Worm (Caenorhabditis elegans) whole organism, L1 larva: ENCODE measurements around the gene R09H10.5.

Experiments used
- C04F5.9 ChIP-seq: sonication (generic microtip); optimal IDR thresholded peaks from 2 replicates; lab custom pipeline; 2016; ENCODE audit warnings: missing genetic modification characterization, missing compliant biosample characterization
- blmp-1 ChIP-seq: fragments of 150-350 bp; optimal IDR thresholded peaks from 2 replicates; lab custom pipeline; 2014; ENCODE audit warnings: missing biosample characterization, missing genetic modification characterization
- ceh-63 ChIP-seq: fragments of 200-800 bp; sonication (Bioruptor generic); optimal IDR thresholded peaks from 2 replicates; lab custom pipeline; 2018; ENCODE audit warnings: mild to moderate bottlenecking, missing genetic modification characterization, missing compliant biosample characterization
- ceh-8 ChIP-seq: fragments of 200-800 bp; sonication (Bioruptor generic); optimal IDR thresholded peaks from 2 replicates; lab custom pipeline; 2018; ENCODE audit warnings: mild to moderate bottlenecking, missing genetic modification characterization, moderate library complexity, missing compliant biosample characterization
- ceh-82 ChIP-seq, 3 experiments: fragments of 150-350 bp in 1 of 3; sonication (generic microtip) in 2 of 3; optimal IDR thresholded peaks; 2 replicates each; lab custom pipeline; 2014 to 2017; ENCODE audit warnings: missing biosample characterization in 3 of 3, missing genetic modification characterization in 3 of 3
- ceh-90 ChIP-seq: sonication (generic microtip); optimal IDR thresholded peaks from 2 replicates; lab custom pipeline; 2016; ENCODE audit warnings: missing genetic modification characterization, missing compliant biosample characterization
- ces-1 ChIP-seq: fragments of 150-350 bp; optimal IDR thresholded peaks from 2 replicates; lab custom pipeline; 2014; ENCODE audit warnings: missing biosample characterization, missing genetic modification reagents, missing genetic modification characterization
- efl-1 ChIP-seq, 4 experiments: fragments of 150-350 bp; optimal IDR thresholded peaks in 3 of 4; peaks in 1 of 4; 1 replicate in 1 of 4; 2 replicates in 3 of 4; lab custom pipeline; 2014; ENCODE audit warnings: missing biosample characterization in 2 of 4, missing genetic modification characterization in 2 of 4, missing genetic modification reagents in 2 of 4
- egl-13 ChIP-seq: sonication (generic microtip); optimal IDR thresholded peaks from 2 replicates; lab custom pipeline; 2016; ENCODE audit warnings: missing genotype, missing genetic modification reagents, missing genetic modification characterization, missing compliant biosample characterization
- elt-2 ChIP-seq: sonication (generic microtip); optimal IDR thresholded peaks from 2 replicates; lab custom pipeline; 2016; ENCODE audit warnings: missing genetic modification characterization, mild to moderate bottlenecking, inconsistent platforms, missing compliant biosample characterization, missing genetic modification reagents
- elt-3 ChIP-seq, 6 experiments: fragments of 150-350 bp in 1 of 6; sonication (generic microtip); optimal IDR thresholded peaks; 2 replicates each; lab custom pipeline; 2017 to 2018; ENCODE audit warnings: missing biosample characterization in 6 of 6, missing genetic modification characterization in 6 of 6, inconsistent platforms in 1 of 6
- grh-1 ChIP-seq: fragments of 200-800 bp; sonication (Bioruptor generic); IDR thresholded peaks from 2 replicates; pipeline ENCODE4 v1.3.6; 2022; ENCODE audit warnings: missing genetic modification reagents, missing genetic modification characterization, missing compliant biosample characterization
- hpl-2 ChIP-seq: fragments of 150-350 bp; optimal IDR thresholded peaks from 2 replicates; lab custom pipeline; 2014; ENCODE audit warnings: missing biosample characterization, missing genetic modification reagents, missing genetic modification characterization
- lin-14 ChIP-seq: fragments of 200-800 bp; sonication (Bioruptor generic); optimal IDR thresholded peaks from 2 replicates; lab custom pipeline; 2018; ENCODE audit warnings: mild to moderate bottlenecking, missing genetic modification characterization, moderate library complexity, missing compliant biosample characterization
- lin-15B ChIP-seq: fragments of 150-350 bp; sonication (generic microtip); optimal IDR thresholded peaks from 3 replicates; lab custom pipeline; 2014; ENCODE audit warnings: missing biosample characterization, missing genetic modification characterization
- lin-35 ChIP-seq, 2 experiments: fragments of 150-350 bp; optimal IDR thresholded peaks; 2 replicates each; lab custom pipeline; 2014; ENCODE audit warnings: missing biosample characterization in 2 of 2, missing genetic modification characterization in 2 of 2, missing genetic modification reagents in 2 of 2
- lir-3 ChIP-seq: sonication (generic microtip); optimal IDR thresholded peaks from 2 replicates; lab custom pipeline; 2016; ENCODE audit warnings: mild to moderate bottlenecking, missing genetic modification characterization, moderate library complexity, missing compliant biosample characterization; ENCODE audit not compliant: poor library complexity
- nhr-12 ChIP-seq: sonication (generic microtip); optimal IDR thresholded peaks from 2 replicates; lab custom pipeline; 2017; ENCODE audit warnings: missing biosample characterization, missing genetic modification characterization
- nhr-20 ChIP-seq: sonication (generic microtip); optimal IDR thresholded peaks from 2 replicates; lab custom pipeline; 2016; ENCODE audit warnings: mild to moderate bottlenecking, missing genetic modification characterization, missing compliant biosample characterization
- nhr-84 ChIP-seq: sonication (generic microtip); optimal IDR thresholded peaks from 2 replicates; lab custom pipeline; 2017; ENCODE audit warnings: missing biosample characterization, missing genetic modification characterization
- nhr-85 ChIP-seq: sonication (generic microtip); peaks from one replicate; lab custom pipeline; 2016; ENCODE audit warnings: missing genetic modification characterization, inconsistent platforms, missing compliant biosample characterization
- pag-3 ChIP-seq: sonication (generic microtip); optimal IDR thresholded peaks from 2 replicates; lab custom pipeline; 2017; ENCODE audit warnings: missing genetic modification characterization, mild to moderate bottlenecking, missing compliant biosample characterization, antibody characterized with exemption, borderline replicate concordance; ENCODE audit not compliant: insufficient read depth
- pax-3 ChIP-seq: fragments of 200-800 bp; sonication (Bioruptor generic); optimal IDR thresholded peaks from 2 replicates; lab custom pipeline; 2018; ENCODE audit warnings: mild to moderate bottlenecking, missing genetic modification characterization, moderate library complexity, missing compliant biosample characterization
- pqm-1 ChIP-seq: sonication (generic microtip); optimal IDR thresholded peaks from 3 replicates; lab custom pipeline; 2017; ENCODE audit warnings: missing biosample characterization, missing genetic modification characterization
- snpc-4 ChIP-seq: fragments of 150-350 bp; optimal IDR thresholded peaks from 2 replicates; lab custom pipeline; 2014; ENCODE audit warnings: missing biosample characterization, missing genetic modification characterization
- snu-23 ChIP-seq: sonication (generic microtip); optimal IDR thresholded peaks from 2 replicates; lab custom pipeline; 2016; ENCODE audit warnings: missing genetic modification characterization, missing compliant biosample characterization
- tbx-2 ChIP-seq: sonication (generic microtip); optimal IDR thresholded peaks from 2 replicates; lab custom pipeline; 2016; ENCODE audit warnings: missing genetic modification characterization, missing compliant biosample characterization
- zip-4 ChIP-seq: fragments of 200-800 bp; sonication (Bioruptor generic); optimal IDR thresholded peaks from 2 replicates; lab custom pipeline; 2018; ENCODE audit warnings: mild to moderate bottlenecking, missing genetic modification characterization, moderate library complexity, missing compliant biosample characterization
- ztf-11 ChIP-seq, 2 experiments: sonication (generic microtip); optimal IDR thresholded peaks; 2 replicates each; lab custom pipeline; 2016 to 2017; ENCODE audit warnings: missing genetic modification characterization in 2 of 2, missing biosample characterization in 1 of 2, missing compliant biosample characterization in 1 of 2
- ztf-4 ChIP-seq: fragments of 150-350 bp; optimal IDR thresholded peaks from 2 replicates; lab custom pipeline; 2014; ENCODE audit warnings: missing biosample characterization, missing genetic modification characterization

Gene R09H10.5

ce11 chrIV:10630953-10631554, 2.4 kb upstream of the R09H10.5 start, which contains the start of gene F56C4.4:
F56C4.4 (minus strand) TSS chrIV:10631267.
- TF ChIP-seq blmp-1 (tag; lab: Kevin White, UChicago) (peak; percentile 31), elt-2 (tag; lab: Kevin White, UChicago) (peak; percentile 63), lin-14 (GFP tag; lab: Kevin White, UChicago) (peak; percentile 2), snpc-4 (no peak)

DNA sequence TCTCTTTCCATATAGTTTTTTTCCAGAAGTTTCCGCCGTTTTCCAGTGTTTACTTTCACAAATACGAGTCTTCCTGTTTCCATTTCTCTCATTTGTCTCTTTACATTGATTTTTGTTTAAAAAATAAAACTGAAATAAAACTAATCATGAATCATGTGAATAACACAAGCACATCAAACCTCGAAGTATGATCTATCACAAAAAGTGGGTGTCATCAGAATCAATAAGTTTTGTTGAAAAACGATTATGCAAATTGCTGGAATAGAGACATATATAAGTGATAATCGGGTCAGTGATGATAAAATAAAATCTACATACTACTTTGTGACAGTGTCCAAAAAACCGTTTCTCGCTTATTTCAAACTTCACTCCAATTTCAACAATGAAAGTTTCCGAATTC, 7.8 kb downstream of the R09H10.5 start, which contains the start of gene R09H10.7:
Gene R09H10.7, plus strand, starts transcription at position 301 of the 400 bp plus-strand sequence.
- TF ChIP-seq grh-1 (GFP tag; lab: Robert Waterston, UW) (no peak), C04F5.9 (no peak), snu-23 (GFP tag; lab: Kevin White, UChicago) (no peak), tbx-2 (no peak), ceh-8 (GFP tag; lab: Kevin White, UChicago) (no peak), ztf-4 (tag; lab: Kevin White, UChicago) (no peak), ztf-11 (tag; optimal IDR thresholded peaks at IDR 0.05; lab: Kevin White, UChicago) (no peak), nhr-12 (tag; lab: Kevin White, UChicago) (no peak), lin-14 (GFP tag; lab: Kevin White, UChicago) (no peak)
- TF ChIP-seq, all 84 proteins: peak for 0

ce11 chrIV:10617099-10617498, 11.5 kb downstream of the R09H10.5 start:
- TF ChIP-seq lin-14 (GFP tag; lab: Kevin White, UChicago): peak; percentile 65
- TF ChIP-seq ceh-90 (tag; lab: Kevin White, UChicago): no peak
- TF ChIP-seq ceh-63 (GFP tag; lab: Kevin White, UChicago): no peak
- TF ChIP-seq elt-3 (tag; optimal IDR thresholded peaks at IDR 0.05; lab: Kevin White, UChicago): peak in 1 of 6 experiments; percentile 46
- peak; percentile 44 for TF ChIP-seq blmp-1 (tag; lab: Kevin White, UChicago)
- peak; percentile 50 for TF ChIP-seq nhr-20 (tag; lab: Kevin White, UChicago)
- TF ChIP-seq lir-3 (tag; lab: Kevin White, UChicago): no peak
- no peak for TF ChIP-seq ceh-82 (tag; optimal IDR thresholded peaks at IDR 0.05; lab: Kevin White, UChicago)
- TF ChIP-seq lin-15B (tag; lab: Kevin White, UChicago): no peak
- TF ChIP-seq pag-3 (tag; lab: Kevin White, UChicago): no peak
- TF ChIP-seq nhr-85: peak; percentile 66
- TF ChIP-seq ces-1: no peak
- TF ChIP-seq nhr-84 (tag; lab: Kevin White, UChicago): no peak
- no peak for TF ChIP-seq pqm-1 (tag; lab: Kevin White, UChicago)
- TF ChIP-seq egl-13 (tag; lab: Kevin White, UChicago): no peak
- TF ChIP-seq zip-4 (GFP tag; lab: Kevin White, UChicago): no peak
- TF ChIP-seq lin-35 (GFP tag; optimal IDR thresholded peaks at IDR 0.05; lab: Kevin White, UChicago): peak in 1 of 2 experiments; percentile 12
- peak; percentile 24 for TF ChIP-seq snu-23 (GFP tag; lab: Kevin White, UChicago)
- TF ChIP-seq hpl-2 (GFP tag; lab: Kevin White, UChicago): no peak
- TF ChIP-seq efl-1 (optimal IDR thresholded peaks at IDR 0.05; lab: Kevin White, UChicago): no peak
- peak in 1 of 2 experiments; percentile 18 for TF ChIP-seq efl-1 (GFP tag; optimal IDR thresholded peaks at IDR 0.05 in 1 of 2; lab: Kevin White, UChicago)

DNA sequence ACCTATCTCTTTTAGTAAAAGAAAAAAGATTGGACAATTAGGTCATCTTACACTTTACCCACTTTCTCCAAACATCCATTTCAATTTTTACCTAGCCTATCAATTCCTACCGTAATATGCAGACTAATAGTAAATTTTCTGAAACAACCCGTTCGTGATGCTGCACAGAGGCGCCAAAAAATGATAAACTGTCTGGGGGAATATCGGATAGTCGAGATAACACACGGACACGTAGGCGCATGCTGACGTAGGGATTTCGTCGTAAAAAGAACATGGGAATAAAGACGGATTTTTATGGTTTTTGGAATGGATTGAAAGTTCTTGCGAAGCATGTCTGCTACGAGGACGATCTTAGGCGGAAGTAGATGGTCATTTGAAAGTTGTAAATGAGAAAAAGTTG, 12.3 kb downstream of the R09H10.5 start:
- TF ChIP-seq tbx-2 (no peak), elt-3 (tag; optimal IDR thresholded peaks at IDR 0.05; lab: Kevin White, UChicago) (peak in 1 of 6 experiments; percentile 57), elt-2 (tag; lab: Kevin White, UChicago) (no peak), efl-1 (optimal IDR thresholded peaks at IDR 0.05; lab: Kevin White, UChicago) (no peak), efl-1 (GFP tag; optimal IDR thresholded peaks at IDR 0.05 in 1 of 2; lab: Kevin White, UChicago) (peak in 1 of 2 experiments; percentile 21), blmp-1 (tag; lab: Kevin White, UChicago) (peak; percentile 76), nhr-85 (no peak)

ce11 chrIV:10614918-10615477, 13.6 kb downstream of the R09H10.5 start, which contains the start of gene ptr-14:
ptr-14 (plus strand) TSS chrIV:10615427.
- TF ChIP-seq nhr-85 (peak; percentile 50), pax-3 (tag; lab: Kevin White, UChicago) (no peak), ztf-4 (tag; lab: Kevin White, UChicago) (no peak)
